Worm (Caenorhabditis elegans): ENCODE data around the gene F23B2.7.

DNA sequence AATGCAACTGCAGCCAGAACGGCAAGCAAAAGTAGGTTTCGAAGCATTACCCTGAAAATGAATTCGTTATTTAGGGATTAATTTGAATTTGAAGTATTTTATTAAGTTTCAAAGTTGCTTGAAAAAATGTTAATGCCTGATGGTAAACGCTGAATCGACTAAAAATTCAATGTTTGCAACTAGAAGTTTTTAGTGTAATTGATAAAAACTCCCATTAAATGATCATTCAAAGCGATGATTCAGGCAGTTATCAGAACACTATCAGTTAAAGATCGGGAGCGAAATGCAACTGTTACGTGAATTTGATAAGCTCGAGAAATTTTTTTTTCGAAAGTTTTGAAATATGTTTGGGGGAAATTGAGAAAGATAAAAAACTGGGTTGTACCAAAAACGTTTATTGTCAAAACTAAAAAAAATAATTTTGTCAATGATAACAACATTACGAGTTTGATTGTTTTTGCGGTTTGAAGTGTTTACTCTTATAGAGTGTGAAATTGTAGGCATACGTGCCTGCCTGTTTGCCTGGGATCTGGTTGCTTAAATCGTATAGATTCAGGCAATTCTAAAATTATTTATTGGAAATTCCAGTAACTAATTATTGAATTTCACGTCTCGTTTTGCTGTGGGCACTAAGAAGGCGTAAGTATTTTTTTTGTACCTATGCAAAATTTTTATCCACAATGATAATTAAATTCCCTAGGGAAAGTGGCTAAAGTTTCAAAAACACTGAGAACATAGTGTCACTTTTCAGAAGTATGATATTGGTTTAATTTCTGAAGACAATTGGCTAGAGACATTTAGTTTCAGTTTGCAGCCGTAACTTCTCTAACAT lies 8.9 kb downstream of the F23B2.7 start, which contains the start of gene pcp-3:
- TF ChIP-seq ztf-11 (tag; optimal IDR thresholded peaks at IDR 0.05) (no peak), nhr-237 (tag; optimal IDR thresholded peaks at IDR 0.05) (no peak), hlh-30 (tag; optimal IDR thresholded peaks at IDR 0.05; ENCODE audit: insufficient read depth) (no peak), zip-2 (tag; optimal IDR thresholded peaks at IDR 0.05) (no peak), nhr-10 (tag; optimal IDR thresholded peaks at IDR 0.05) (no peak), F10B5.3 (tag; optimal IDR thresholded peaks at IDR 0.05) (no peak), saeg-2 (GFP tag; IDR thresholded peaks at IDR 0.05) (no peak), daf-12 (tag; optimal IDR thresholded peaks at IDR 0.05) (no peak), cey-2 (tag; optimal IDR thresholded peaks at IDR 0.05; ENCODE audit: borderline replicate concordance, insufficient read depth) (no peak), ceh-28 (tag; optimal IDR thresholded peaks at IDR 0.05) (no peak), unc-39 (tag; optimal IDR thresholded peaks at IDR 0.05) (no peak), ceh-82 (tag; optimal IDR thresholded peaks at IDR 0.05) (no peak), madf-5 (GFP tag; IDR thresholded peaks at IDR 0.05) (no peak), egl-27 (tag; optimal IDR thresholded peaks at IDR 0.05) (no peak)
